Fruit fly (Drosophila melanogaster) whole organism, pupa: ENCODE results near the gene CG32266.

Source experiments
- CG10348 ChIP-seq: fragments of 200-800 bp; sonication (Bioruptor generic); IDR thresholded peaks from 2 replicates; pipeline ENCODE4 v1.3.6; 2022; ENCODE audit warnings: missing biosample characterization, missing genetic modification characterization
- CG12605 ChIP-seq: fragments of 200-800 bp; sonication (Bioruptor generic); IDR thresholded peaks from 2 replicates; pipeline ENCODE4 v1.3.6; 2022; ENCODE audit warnings: missing biosample characterization, missing genetic modification characterization
- CG13204 ChIP-seq: fragments of 200-800 bp; sonication (Bioruptor generic); optimal IDR thresholded peaks from 2 replicates; lab custom pipeline; 2018; ENCODE audit warnings: missing biosample characterization, mild to moderate bottlenecking, missing genetic modification characterization, moderate library complexity
- CG15710 ChIP-seq: fragments of 200-800 bp; sonication (Bioruptor generic); optimal IDR thresholded peaks from 2 replicates; lab custom pipeline; 2018; ENCODE audit warnings: missing biosample characterization, mild to moderate bottlenecking, missing genetic modification characterization, moderate library complexity
- CG17806 ChIP-seq: fragments of 200-800 bp; sonication (Bioruptor generic); optimal IDR thresholded peaks from 2 replicates; lab custom pipeline; 2018; ENCODE audit warnings: missing biosample characterization, mild to moderate bottlenecking, missing genetic modification characterization, moderate library complexity
- CG32121 ChIP-seq: fragments of 200-800 bp; sonication (Bioruptor generic); IDR thresholded peaks from 2 replicates; pipeline ENCODE4 v1.3.6; 2022; ENCODE audit warnings: missing biosample characterization, missing genetic modification characterization
- CG34367 ChIP-seq: fragments of 200-800 bp; sonication (Bioruptor generic); optimal IDR thresholded peaks from 2 replicates; lab custom pipeline; 2018; ENCODE audit warnings: missing biosample characterization, mild to moderate bottlenecking, missing genetic modification characterization
- CG9948 ChIP-seq: fragments of 200-800 bp; sonication (Bioruptor generic); optimal IDR thresholded peaks from 2 replicates; lab custom pipeline; 2018; ENCODE audit warnings: missing biosample characterization, mild to moderate bottlenecking, missing genetic modification characterization, moderate library complexity
- D1 ChIP-seq: fragments of 200-800 bp; sonication (Bioruptor generic); optimal IDR thresholded peaks from 2 replicates; lab custom pipeline; 2018; ENCODE audit warnings: missing biosample characterization, mild to moderate bottlenecking, missing genetic modification characterization, moderate library complexity
- Ets98B ChIP-seq: fragments of 200-800 bp; sonication (Bioruptor generic); IDR thresholded peaks from 2 replicates; pipeline ENCODE4 v1.3.6; 2022; ENCODE audit warnings: missing biosample characterization, missing genetic modification characterization
- Pif1A ChIP-seq: fragments of 200-800 bp; sonication (Bioruptor generic); optimal IDR thresholded peaks from 3 replicates; lab custom pipeline; 2016; ENCODE audit warnings: missing biosample characterization, missing genetic modification characterization
- gl ChIP-seq: fragments of 200-800 bp; sonication (Bioruptor generic); optimal IDR thresholded peaks from 2 replicates; lab custom pipeline; 2018; ENCODE audit warnings: missing biosample characterization, mild to moderate bottlenecking, missing genetic modification characterization
- rn ChIP-seq: fragments of 200-800 bp; sonication (Bioruptor generic); IDR thresholded peaks from 2 replicates; pipeline ENCODE4 v1.3.6; 2022; ENCODE audit warnings: missing biosample characterization, missing genetic modification characterization

DNA sequence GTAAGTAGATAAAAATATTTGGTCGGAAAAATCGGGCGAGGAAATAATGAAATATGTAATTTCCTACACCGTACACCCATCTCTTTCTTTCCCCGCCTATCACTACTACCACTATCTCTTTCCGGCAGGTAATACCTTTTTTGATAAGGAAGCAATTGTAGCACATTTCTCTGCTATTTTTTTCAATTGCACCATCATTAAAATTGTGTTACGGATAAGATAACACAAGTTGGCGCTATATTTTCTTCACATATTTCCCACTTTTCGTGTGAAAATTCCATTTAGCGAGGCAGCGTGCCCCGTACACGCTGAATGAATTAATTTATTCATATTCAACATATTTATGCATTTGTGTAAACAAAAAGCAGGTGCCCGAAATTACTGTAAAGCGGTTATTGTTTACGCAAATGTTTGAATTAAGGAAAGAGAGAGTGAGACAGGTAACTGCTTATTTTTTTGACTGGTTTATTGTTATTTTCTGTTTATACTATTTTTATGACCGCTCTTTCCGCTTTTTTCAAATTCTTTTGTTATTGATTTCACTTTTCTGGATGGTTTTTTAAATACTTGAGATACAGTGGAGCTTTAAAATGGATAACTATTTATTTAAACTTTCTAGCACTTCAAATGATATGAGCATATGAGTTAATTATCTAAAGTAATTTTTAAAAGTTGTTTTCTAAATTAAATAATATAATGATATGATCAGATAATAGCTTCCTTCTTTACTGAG lies 4.1 kb upstream of the CG32266 start:
- TF ChIP-seq CG9948 (tag; lab: Kevin White, UChicago) (no peak), gl (tag; lab: Kevin White, UChicago) (no peak), CG34367 (tag; lab: Kevin White, UChicago) (no peak), rn (GFP tag; lab: Robert Waterston, UW) (no peak), CG12605 (GFP tag; lab: Robert Waterston, UW) (no peak), D1 (tag; lab: Kevin White, UChicago) (no peak), CG13204 (GFP tag; lab: Kevin White, UChicago) (no peak), Pif1A (GFP tag; lab: Kevin White, UChicago) (no peak), CG17806 (peak; percentile 14), CG15710 (peak; percentile 11), CG32121 (GFP tag; lab: Robert Waterston, UW) (peak; percentile 21; the same call in 1 of the 2 replicates), Ets98B (no peak), CG10348 (GFP tag; lab: Robert Waterston, UW) (no peak)
